Worm (Caenorhabditis elegans) whole organism, L2 larva: ENCODE data around the gene gcy-20.

Experiments
- C34F6.9 ChIP-seq: fragments of 150-350 bp; optimal IDR thresholded peaks from 2 replicates; lab custom pipeline; 2014; ENCODE audit warnings: missing biosample characterization, missing genetic modification characterization
- F13H6.1 ChIP-seq: sonication (generic microtip); optimal IDR thresholded peaks from 2 replicates; lab custom pipeline; 2016; ENCODE audit warnings: missing genetic modification characterization, missing compliant biosample characterization
- R02D3.7 ChIP-seq: fragments of 150-350 bp; optimal IDR thresholded peaks from 2 replicates; lab custom pipeline; 2014; ENCODE audit warnings: missing biosample characterization, missing genetic modification characterization
- Y55F3AM.14 ChIP-seq: fragments of 200-800 bp; sonication (Bioruptor generic); optimal IDR thresholded peaks from 2 replicates; lab custom pipeline; 2018; ENCODE audit warnings: mild to moderate bottlenecking, missing genetic modification characterization, missing compliant biosample characterization
- ZK546.5 ChIP-seq: sonication (generic microtip); optimal IDR thresholded peaks from 2 replicates; lab custom pipeline; 2017; ENCODE audit warnings: missing biosample characterization, missing genetic modification characterization
- ama-1 ChIP-seq: fragments of 150-350 bp; optimal IDR thresholded peaks from 2 replicates; lab custom pipeline; 2018; ENCODE audit warnings: inconsistent platforms
- blmp-1 ChIP-seq: sonication (generic microtip); optimal IDR thresholded peaks from 2 replicates; lab custom pipeline; 2017; ENCODE audit warnings: missing genetic modification characterization, mild to moderate bottlenecking, missing compliant biosample characterization, antibody characterized with exemption, moderate library complexity; ENCODE audit not compliant: insufficient read depth
- ceh-82 ChIP-seq: fragments of 150-350 bp; optimal IDR thresholded peaks from 2 replicates; lab custom pipeline; 2014; ENCODE audit warnings: missing biosample characterization, missing genetic modification characterization
- crh-2 ChIP-seq: sonication (generic microtip); optimal IDR thresholded peaks from 2 replicates; lab custom pipeline; 2017; ENCODE audit warnings: missing biosample characterization, missing genetic modification characterization
- dmd-4 ChIP-seq: sonication (generic microtip); optimal IDR thresholded peaks from 2 replicates; lab custom pipeline; 2017; ENCODE audit warnings: missing biosample characterization, missing genetic modification characterization
- egl-27 ChIP-seq: sonication (generic microtip); optimal IDR thresholded peaks from 3 replicates; lab custom pipeline; 2017; ENCODE audit warnings: missing biosample characterization, missing genetic modification reagents, missing genetic modification characterization
- elt-3 ChIP-seq: sonication (generic microtip); optimal IDR thresholded peaks from 2 replicates; lab custom pipeline; 2017; ENCODE audit warnings: missing biosample characterization, missing genetic modification characterization
- fos-1 ChIP-seq: fragments of 150-350 bp; optimal IDR thresholded peaks from 2 replicates; lab custom pipeline; 2014; ENCODE audit warnings: missing biosample characterization, missing genetic modification characterization
- gmeb-1 ChIP-seq: fragments of 150-350 bp; optimal IDR thresholded peaks from 2 replicates; lab custom pipeline; 2014; ENCODE audit warnings: missing biosample characterization, missing genetic modification characterization
- lin-11 ChIP-seq: fragments of 150-350 bp; sonication (generic microtip); optimal IDR thresholded peaks from 2 replicates; lab custom pipeline; 2014; ENCODE audit warnings: missing biosample characterization, missing genetic modification characterization, inconsistent platforms, mixed read lengths
- lin-13 ChIP-seq: fragments of 150-350 bp; optimal IDR thresholded peaks from 2 replicates; lab custom pipeline; 2014; ENCODE audit warnings: missing biosample characterization, missing genetic modification reagents, missing genetic modification characterization
- mbf-1 ChIP-seq: sonication (generic microtip); optimal IDR thresholded peaks from 2 replicates; lab custom pipeline; 2017; ENCODE audit warnings: missing biosample characterization, missing genetic modification characterization
- mdl-1 ChIP-seq, 2 experiments: fragments of 150-350 bp in 1 of 2; sonication (generic microtip) in 1 of 2; optimal IDR thresholded peaks; 2 replicates each; lab custom pipeline; 2017; ENCODE audit warnings: missing biosample characterization in 2 of 2, missing genetic modification characterization in 2 of 2
- nhr-10 ChIP-seq: sonication (generic microtip); optimal IDR thresholded peaks from 2 replicates; lab custom pipeline; 2017; ENCODE audit warnings: missing biosample characterization, missing genetic modification characterization
- nhr-11 ChIP-seq: fragments of 150-350 bp; optimal IDR thresholded peaks from 2 replicates; lab custom pipeline; 2014; ENCODE audit warnings: missing biosample characterization, missing genetic modification characterization
- nhr-12 ChIP-seq: fragments of 150-350 bp; optimal IDR thresholded peaks from 2 replicates; lab custom pipeline; 2014; ENCODE audit warnings: missing biosample characterization, missing genetic modification characterization
- nhr-129 ChIP-seq: fragments of 150-350 bp; optimal IDR thresholded peaks from 2 replicates; lab custom pipeline; 2014; ENCODE audit warnings: missing biosample characterization, missing genetic modification characterization
- nhr-21 ChIP-seq: fragments of 150-350 bp; optimal IDR thresholded peaks from 2 replicates; lab custom pipeline; 2014; ENCODE audit warnings: missing biosample characterization, missing genetic modification characterization
- nhr-23 ChIP-seq: fragments of 150-350 bp; optimal IDR thresholded peaks from 2 replicates; lab custom pipeline; 2014; ENCODE audit warnings: missing biosample characterization, missing genetic modification reagents, missing genetic modification characterization
- nhr-25 ChIP-seq: fragments of 150-350 bp; sonication (generic microtip); optimal IDR thresholded peaks from 3 replicates; lab custom pipeline; 2014; ENCODE audit warnings: missing biosample characterization, missing genetic modification characterization
- peb-1 ChIP-seq: fragments of 150-350 bp; optimal IDR thresholded peaks from 2 replicates; lab custom pipeline; 2014; ENCODE audit warnings: missing biosample characterization, missing genetic modification characterization
- sem-4 ChIP-seq: fragments of 150-350 bp; optimal IDR thresholded peaks from 2 replicates; lab custom pipeline; 2014; ENCODE audit warnings: missing biosample characterization, missing genetic modification reagents, missing genetic modification characterization
- skn-1 ChIP-seq: sonication (generic microtip); optimal IDR thresholded peaks from 2 replicates; lab custom pipeline; 2017; ENCODE audit warnings: missing biosample characterization, missing genetic modification characterization
- sma-3 ChIP-seq: sonication (generic microtip); optimal IDR thresholded peaks from 2 replicates; lab custom pipeline; 2016; ENCODE audit warnings: missing genetic modification reagents, missing genetic modification characterization, missing compliant biosample characterization
- sma-9 ChIP-seq, 2 experiments: fragments of 150-350 bp in 1 of 2; sonication (generic microtip) in 1 of 2; optimal IDR thresholded peaks; 2 replicates each; lab custom pipeline; 2014 to 2016; ENCODE audit warnings: missing genetic modification characterization in 2 of 2, mild to moderate bottlenecking in 1 of 2, missing biosample characterization in 1 of 2, missing compliant biosample characterization in 1 of 2, missing genetic modification reagents in 1 of 2, moderate library complexity in 1 of 2
- snpc-4 ChIP-seq: fragments of 150-350 bp; optimal IDR thresholded peaks from 2 replicates; lab custom pipeline; 2014; ENCODE audit warnings: missing biosample characterization, missing genetic modification characterization
- unc-39 ChIP-seq: fragments of 150-350 bp; optimal IDR thresholded peaks from 2 replicates; lab custom pipeline; 2014; ENCODE audit warnings: missing biosample characterization, missing genetic modification characterization
- unc-55 ChIP-seq: fragments of 150-350 bp; sonication (generic microtip); optimal IDR thresholded peaks from 3 replicates; lab custom pipeline; 2014; ENCODE audit warnings: missing biosample characterization, missing genetic modification reagents, missing genetic modification characterization
- ztf-1 ChIP-seq: fragments of 200-800 bp; sonication (Bioruptor generic); conservative IDR thresholded peaks from 2 replicates; pipeline ENCODE4 v1.3.6; 2022; ENCODE audit warnings: missing genetic modification characterization, missing compliant biosample characterization
- ztf-11 ChIP-seq: sonication (generic microtip); optimal IDR thresholded peaks from 2 replicates; lab custom pipeline; 2017; ENCODE audit warnings: missing biosample characterization, missing genetic modification characterization
- ztf-4 ChIP-seq: fragments of 150-350 bp; optimal IDR thresholded peaks from 2 replicates; lab custom pipeline; 2014; ENCODE audit warnings: missing biosample characterization, missing genetic modification characterization

The gcy-20 gene

ce11 chrV:16256395-16256794 is 2.8 kb upstream of the gcy-20 start, which contains the start of gene bgnt-1.3:
TSS of gene bgnt-1.3 (minus strand) at chrV:16256495.
- no peak for TF ChIP-seq nhr-12 (tag; lab: Kevin White, UChicago)
- TF ChIP-seq blmp-1 (tag; lab: Kevin White, UChicago) = no peak
- no peak for TF ChIP-seq ama-1 (lab: Kevin White, UChicago)
- TF ChIP-seq snpc-4 (tag; lab: Kevin White, UChicago) = no peak
- TF ChIP-seq gmeb-1 (tag; lab: Kevin White, UChicago) = no peak
- TF ChIP-seq lin-13 (GFP tag; lab: Kevin White, UChicago) = no peak
- no peak for TF ChIP-seq nhr-23 (tag; lab: Kevin White, UChicago)
- no peak for TF ChIP-seq peb-1 (tag; lab: Kevin White, UChicago)
- no peak for TF ChIP-seq lin-11 (tag; lab: Kevin White, UChicago)
- no peak for TF ChIP-seq skn-1 (tag; lab: Kevin White, UChicago)
- no peak for TF ChIP-seq nhr-10 (tag; lab: Kevin White, UChicago)
- no peak for TF ChIP-seq nhr-21
- no peak for TF ChIP-seq crh-2 (tag; lab: Kevin White, UChicago)
- TF ChIP-seq sem-4 (tag; lab: Kevin White, UChicago) = no peak
- no peak for TF ChIP-seq fos-1

- TF ChIP-seq ztf-1 (GFP tag; lab: Robert Waterston, UW) (no peak), ztf-4 (tag; lab: Kevin White, UChicago) (no peak), elt-3 (tag; lab: Kevin White, UChicago) (no peak), egl-27 (tag; lab: Kevin White, UChicago) (no peak), ceh-82 (tag; lab: Kevin White, UChicago) (no peak), nhr-21 (no peak), unc-39 (tag; lab: Kevin White, UChicago) (no peak), unc-55 (GFP tag; lab: Kevin White, UChicago) (no peak), blmp-1 (tag; lab: Kevin White, UChicago) (no peak), ama-1 (lab: Kevin White, UChicago) (no peak), sma-9 (GFP tag; optimal IDR thresholded peaks at IDR 0.05; lab: Kevin White, UChicago) (no peak), sma-9 (tag; optimal IDR thresholded peaks at IDR 0.05; lab: Kevin White, UChicago) (no peak), nhr-129 (tag; lab: Kevin White, UChicago) (no peak), crh-2 (tag; lab: Kevin White, UChicago) (no peak), Y55F3AM.14 (GFP tag; lab: Kevin White, UChicago) (no peak), R02D3.7 (tag; lab: Kevin White, UChicago) (no peak)
Measured at ce11 chrV:16249105-16249504, 4.5 kb downstream of the gcy-20 start.

DNA sequence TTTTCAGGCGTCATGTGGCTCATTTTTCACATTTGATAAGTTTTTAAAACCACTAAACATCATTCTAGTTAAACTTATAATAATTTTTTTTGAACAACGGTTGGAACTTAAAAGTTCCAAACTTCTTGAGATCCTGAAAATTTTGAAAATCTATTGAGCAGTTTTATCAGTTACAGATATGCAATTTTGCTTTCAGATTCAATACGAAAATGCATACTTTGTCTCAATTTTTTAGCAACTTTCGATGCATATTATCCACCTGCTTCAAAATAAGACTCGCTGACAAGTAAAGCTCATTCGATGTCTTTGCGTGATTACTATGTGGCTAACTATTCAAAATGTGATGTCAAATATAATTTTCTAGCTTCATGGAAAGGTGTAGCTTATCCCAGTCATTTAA is 7.0 kb downstream of the gcy-20 start, which contains the start of gene srh-95:
srh-95 (plus strand) TSS at position 301 of the 400 bp plus-strand sequence.
- TF ChIP-seq gmeb-1 (tag; lab: Kevin White, UChicago) (no peak), dmd-4 (tag; lab: Kevin White, UChicago) (no peak), ama-1 (lab: Kevin White, UChicago) (no peak), R02D3.7 (tag; lab: Kevin White, UChicago) (no peak), ztf-11 (tag; lab: Kevin White, UChicago) (no peak), unc-39 (tag; lab: Kevin White, UChicago) (no peak), sma-3 (GFP tag; lab: Kevin White, UChicago) (no peak), egl-27 (tag; lab: Kevin White, UChicago) (no peak), blmp-1 (tag; lab: Kevin White, UChicago) (no peak), mdl-1 (tag; optimal IDR thresholded peaks at IDR 0.05; lab: Kevin White, UChicago) (no peak), C34F6.9 (tag; lab: Kevin White, UChicago) (no peak), crh-2 (tag; lab: Kevin White, UChicago) (no peak), nhr-11 (tag; lab: Kevin White, UChicago) (no peak), ZK546.5 (tag; lab: Kevin White, UChicago) (no peak)

ce11 chrV:16244078-16244477 is 9.5 kb downstream of the gcy-20 start, which contains the start of gene srh-104:
TSS of gene srh-104 (minus strand) at chrV:16244178.
- TF ChIP-seq R02D3.7 (tag; lab: Kevin White, UChicago) = no peak
- TF ChIP-seq peb-1 (tag; lab: Kevin White, UChicago) = no peak
- no peak for TF ChIP-seq nhr-25 (tag; lab: Kevin White, UChicago)
- no peak for TF ChIP-seq F13H6.1
- no peak for TF ChIP-seq ztf-4 (tag; lab: Kevin White, UChicago)
- TF ChIP-seq unc-39 (tag; lab: Kevin White, UChicago) = no peak
- TF ChIP-seq crh-2 (tag; lab: Kevin White, UChicago) = no peak
- no peak for TF ChIP-seq sma-3 (GFP tag; lab: Kevin White, UChicago)
- TF ChIP-seq blmp-1 (tag; lab: Kevin White, UChicago) = no peak
- no peak for TF ChIP-seq ztf-11 (tag; lab: Kevin White, UChicago)
- TF ChIP-seq ztf-1 (GFP tag; lab: Robert Waterston, UW) = no peak
- no peak for TF ChIP-seq ZK546.5 (tag; lab: Kevin White, UChicago)
- no peak for TF ChIP-seq ceh-82 (tag; lab: Kevin White, UChicago)
- TF ChIP-seq mbf-1 (tag; lab: Kevin White, UChicago) = no peak
- no peak for TF ChIP-seq gmeb-1 (tag; lab: Kevin White, UChicago)
- no peak for TF ChIP-seq sma-9 (GFP tag; optimal IDR thresholded peaks at IDR 0.05; lab: Kevin White, UChicago)
- no peak for TF ChIP-seq sma-9 (tag; optimal IDR thresholded peaks at IDR 0.05; lab: Kevin White, UChicago)
- no peak for TF ChIP-seq elt-3 (tag; lab: Kevin White, UChicago)
- TF ChIP-seq mdl-1 (tag; optimal IDR thresholded peaks at IDR 0.05; lab: Kevin White, UChicago) = no peak
- TF ChIP-seq fos-1 = no peak
